Worm (Caenorhabditis elegans) whole organism, young adult: ENCODE results near the gene phb-2.
A peak's percentile ranks its signal among the peaks of the same experiment; 100 is the strongest.

ENCODE experiments used
- B0261.1 ChIP-seq: sonication (generic microtip); optimal IDR thresholded peaks from 2 replicates; lab custom pipeline; 2016; ENCODE audit warnings: mild to moderate bottlenecking, missing genetic modification characterization, moderate library complexity, missing compliant biosample characterization
- C06A6.2 ChIP-seq: fragments of 200-800 bp; sonication (Bioruptor generic); conservative IDR thresholded peaks from 2 replicates; pipeline ENCODE4 v1.3.6; 2022; ENCODE audit warnings: missing genetic modification characterization, missing compliant biosample characterization
- C17E4.6 ChIP-seq: fragments of 200-800 bp; sonication (Bioruptor generic); IDR thresholded peaks from 2 replicates; pipeline ENCODE4 v1.3.6; 2022; ENCODE audit warnings: missing genetic modification reagents, missing genetic modification characterization, missing compliant biosample characterization
- F23B12.7 ChIP-seq: sonication (generic microtip); optimal IDR thresholded peaks from 2 replicates; lab custom pipeline; 2017; ENCODE audit warnings: missing genetic modification characterization, mild to moderate bottlenecking, missing compliant biosample characterization, antibody characterized with exemption, moderate library complexity; ENCODE audit not compliant: insufficient read depth
- F33H1.4 ChIP-seq: fragments of 200-800 bp; sonication (Bioruptor generic); IDR thresholded peaks from 2 replicates; pipeline ENCODE4 v1.3.6; 2022; ENCODE audit warnings: missing genetic modification reagents, missing genetic modification characterization, missing compliant biosample characterization
- F55B11.4 ChIP-seq: sonication (generic microtip); optimal IDR thresholded peaks from 2 replicates; lab custom pipeline; 2016; ENCODE audit warnings: missing compliant biosample characterization, missing genetic modification characterization, borderline replicate concordance; ENCODE audit not compliant: insufficient read depth
- K12H6.12 ChIP-seq: fragments of 200-800 bp; sonication (Bioruptor generic); optimal IDR thresholded peaks from 2 replicates; lab custom pipeline; 2018; ENCODE audit warnings: mild to moderate bottlenecking, missing genetic modification characterization, missing compliant biosample characterization
- Y56A3A.18 ChIP-seq: fragments of 200-800 bp; sonication (Bioruptor generic); IDR thresholded peaks from 2 replicates; pipeline ENCODE4 v1.3.6; 2022; ENCODE audit warnings: missing genetic modification reagents, missing genetic modification characterization, missing compliant biosample characterization
- Y95B8A.8 ChIP-seq: fragments of 200-800 bp; sonication (Bioruptor generic); IDR thresholded peaks from 2 replicates; pipeline ENCODE4 v1.3.6; 2022; ENCODE audit warnings: missing genetic modification reagents, missing genetic modification characterization, missing compliant biosample characterization
- ZK185.1 ChIP-seq: sonication (generic microtip); optimal IDR thresholded peaks from 2 replicates; lab custom pipeline; 2016; ENCODE audit warnings: mild to moderate bottlenecking, missing genetic modification characterization, missing compliant biosample characterization; ENCODE audit not compliant: poor library complexity, severe bottlenecking
- aptf-2 ChIP-seq: fragments of 200-800 bp; sonication (Bioruptor generic); conservative IDR thresholded peaks from 2 replicates; pipeline ENCODE4 v1.3.6; 2022; ENCODE audit warnings: missing genetic modification reagents, missing genetic modification characterization, missing compliant biosample characterization
- atf-7 ChIP-seq: sonication (generic microtip); optimal IDR thresholded peaks from 2 replicates; lab custom pipeline; 2017; ENCODE audit warnings: mild to moderate bottlenecking, missing genetic modification characterization, missing compliant biosample characterization
- attf-6 ChIP-seq: fragments of 200-800 bp; sonication (Bioruptor generic); IDR thresholded peaks from 2 replicates; pipeline ENCODE4 v1.3.6; 2022; ENCODE audit warnings: missing genetic modification reagents, missing genetic modification characterization, missing compliant biosample characterization
- bed-1 ChIP-seq: fragments of 200-800 bp; sonication (Bioruptor generic); IDR thresholded peaks from 2 replicates; pipeline ENCODE4 v1.3.6; 2022; ENCODE audit warnings: missing genetic modification reagents, missing genetic modification characterization, missing compliant biosample characterization
- cebp-1 ChIP-seq, 2 experiments: fragments of 200-800 bp in 1 of 2; sonication (Bioruptor generic) in 1 of 2; sonication (generic microtip) in 1 of 2; IDR thresholded peaks in 1 of 2; optimal IDR thresholded peaks in 1 of 2; 2 replicates each; pipeline versions ENCODE4 v1.3.6 to Lab custom; 2017 to 2022; ENCODE audit warnings: missing compliant biosample characterization in 2 of 2, missing genetic modification characterization in 2 of 2, mild to moderate bottlenecking in 1 of 2, missing genetic modification reagents in 1 of 2, moderate library complexity in 1 of 2
- ceh-100 ChIP-seq: fragments of 200-800 bp; sonication (Bioruptor generic); IDR thresholded peaks from 2 replicates; pipeline ENCODE4 v1.3.6; 2022; ENCODE audit warnings: missing genetic modification reagents, missing genetic modification characterization, missing compliant biosample characterization
- ceh-27 ChIP-seq: fragments of 200-800 bp; sonication (Bioruptor generic); optimal IDR thresholded peaks from 2 replicates; lab custom pipeline; 2018; ENCODE audit warnings: mild to moderate bottlenecking, missing genetic modification characterization, moderate library complexity, missing compliant biosample characterization
- ceh-40 ChIP-seq: fragments of 200-800 bp; sonication (Bioruptor generic); IDR thresholded peaks from 2 replicates; pipeline ENCODE4 v1.3.6; 2022; ENCODE audit warnings: missing genetic modification characterization, missing compliant biosample characterization
- ceh-79 ChIP-seq: sonication (generic microtip); optimal IDR thresholded peaks from 2 replicates; lab custom pipeline; 2017; ENCODE audit warnings: mild to moderate bottlenecking, missing genetic modification characterization, missing compliant biosample characterization
- chd-7 ChIP-seq: sonication (generic microtip); optimal IDR thresholded peaks from 2 replicates; lab custom pipeline; 2016; ENCODE audit warnings: mild to moderate bottlenecking, missing genetic modification characterization, moderate library complexity, missing compliant biosample characterization
- dpff-1 ChIP-seq: sonication (generic microtip); optimal IDR thresholded peaks from 2 replicates; lab custom pipeline; 2017; ENCODE audit warnings: mild to moderate bottlenecking, missing genetic modification characterization, missing compliant biosample characterization
- egrh-3 ChIP-seq: fragments of 200-800 bp; sonication (Bioruptor generic); IDR thresholded peaks from 2 replicates; pipeline ENCODE4 v1.3.6; 2022; ENCODE audit warnings: missing genetic modification reagents, missing genetic modification characterization, missing compliant biosample characterization
- ekl-4 ChIP-seq: fragments of 200-800 bp; sonication (Bioruptor generic); IDR thresholded peaks from 2 replicates; pipeline ENCODE4 v1.3.6; 2022; ENCODE audit warnings: missing genetic modification reagents, missing genetic modification characterization, missing compliant biosample characterization
- him-1 ChIP-seq: sonication (generic microtip); optimal IDR thresholded peaks from 2 replicates; lab custom pipeline; 2016; ENCODE audit warnings: missing genotype, missing genetic modification reagents, missing genetic modification characterization, missing compliant biosample characterization
- hlh-12 ChIP-seq: sonication (generic microtip); optimal IDR thresholded peaks from 2 replicates; lab custom pipeline; 2016; ENCODE audit warnings: missing genetic modification characterization, missing compliant biosample characterization
- hmg-20 ChIP-seq: fragments of 200-800 bp; sonication (Bioruptor generic); IDR thresholded peaks from 2 replicates; pipeline ENCODE4 v1.3.6; 2022; ENCODE audit warnings: missing genetic modification reagents, missing genetic modification characterization, missing compliant biosample characterization
- hrde-1 ChIP-seq: sonication (generic microtip); optimal IDR thresholded peaks from 2 replicates; lab custom pipeline; 2016; ENCODE audit warnings: missing genetic modification characterization, mild to moderate bottlenecking, missing compliant biosample characterization, moderate library complexity, missing genotype, missing genetic modification reagents, borderline replicate concordance
- let-526 ChIP-seq: fragments of 200-800 bp; sonication (Bioruptor generic); IDR thresholded peaks from 2 replicates; pipeline ENCODE4 v1.3.6; 2022; ENCODE audit warnings: missing genetic modification reagents, missing genetic modification characterization, missing compliant biosample characterization
- let-607 ChIP-seq, 2 experiments: fragments of 200-800 bp in 1 of 2; sonication (Bioruptor generic) in 1 of 2; sonication (generic microtip) in 1 of 2; optimal IDR thresholded peaks; 2 replicates each; lab custom pipeline; 2016 to 2018; ENCODE audit warnings: mild to moderate bottlenecking in 2 of 2, missing compliant biosample characterization in 2 of 2, missing genetic modification characterization in 2 of 2, moderate library complexity in 2 of 2, missing genotype in 1 of 2
- lin-35 ChIP-seq, 3 experiments: fragments of 150-350 bp in 2 of 3; sonication (generic microtip) in 1 of 3; optimal IDR thresholded peaks; 2 replicates each; lab custom pipeline; 2014 to 2018; ENCODE audit warnings: missing biosample characterization in 3 of 3, missing genetic modification characterization in 3 of 3, missing genetic modification reagents in 3 of 3
- lin-40 ChIP-seq: sonication (generic microtip); optimal IDR thresholded peaks from 2 replicates; lab custom pipeline; 2016; ENCODE audit warnings: missing genetic modification characterization, mild to moderate bottlenecking, missing compliant biosample characterization, missing genotype, missing genetic modification reagents
- lir-1 ChIP-seq: fragments of 200-800 bp; sonication (Bioruptor generic); conservative IDR thresholded peaks from 2 replicates; pipeline ENCODE4 v1.3.6; 2022; ENCODE audit warnings: missing genetic modification reagents, missing genetic modification characterization, missing compliant biosample characterization
- madf-3 ChIP-seq: fragments of 200-800 bp; sonication (Bioruptor generic); IDR thresholded peaks from 2 replicates; pipeline ENCODE4 v1.3.6; 2022; ENCODE audit warnings: missing genetic modification reagents, missing genetic modification characterization, missing compliant biosample characterization
- mcd-1 ChIP-seq: fragments of 200-800 bp; sonication (Bioruptor generic); IDR thresholded peaks from 2 replicates; pipeline ENCODE4 v1.3.6; 2022; ENCODE audit warnings: missing genetic modification reagents, missing genetic modification characterization, missing compliant biosample characterization
- nhr-80 ChIP-seq: sonication (generic microtip); optimal IDR thresholded peaks from 2 replicates; lab custom pipeline; 2016; ENCODE audit warnings: missing genetic modification characterization, missing compliant biosample characterization
- nhr-90 ChIP-seq: sonication (generic microtip); optimal IDR thresholded peaks from 2 replicates; lab custom pipeline; 2016; ENCODE audit warnings: missing genotype, mild to moderate bottlenecking, missing genetic modification characterization, missing compliant biosample characterization
- pbrm-1 ChIP-seq: fragments of 200-800 bp; sonication (Bioruptor generic); IDR thresholded peaks from 2 replicates; pipeline ENCODE4 v1.3.6; 2022; ENCODE audit warnings: missing genetic modification reagents, missing genetic modification characterization, missing compliant biosample characterization
- rpc-1 ChIP-seq, 2 experiments: fragments of 150-350 bp in 1 of 2; sonication (generic microtip) in 1 of 2; optimal IDR thresholded peaks; 2 replicates each; lab custom pipeline; 2014 to 2018; ENCODE audit warnings: missing biosample characterization in 1 of 2, missing genetic modification characterization in 1 of 2, missing genetic modification reagents in 1 of 2, missing genotype in 1 of 2
- snpc-1.3 ChIP-seq: sonication (generic microtip); optimal IDR thresholded peaks from 2 replicates; lab custom pipeline; 2017; ENCODE audit warnings: missing genetic modification characterization, mild to moderate bottlenecking, missing compliant biosample characterization, antibody characterized with exemption, moderate library complexity, missing genotype, missing genetic modification reagents; ENCODE audit not compliant: insufficient read depth
- snpc-3.4 ChIP-seq: sonication (generic microtip); optimal IDR thresholded peaks from 2 replicates; lab custom pipeline; 2017; ENCODE audit warnings: missing genetic modification characterization, mild to moderate bottlenecking, missing compliant biosample characterization, antibody characterized with exemption, moderate library complexity, missing genotype, missing genetic modification reagents
- somi-1 ChIP-seq: fragments of 200-800 bp; sonication (Bioruptor generic); optimal IDR thresholded peaks from 2 replicates; lab custom pipeline; 2018; ENCODE audit warnings: mild to moderate bottlenecking, missing genetic modification characterization, missing compliant biosample characterization
- sptf-2 ChIP-seq: fragments of 200-800 bp; sonication (Bioruptor generic); optimal IDR thresholded peaks from 2 replicates; lab custom pipeline; 2018; ENCODE audit warnings: mild to moderate bottlenecking, missing genetic modification characterization, missing compliant biosample characterization
- tbp1 ChIP-seq: fragments of 200-800 bp; sonication (Bioruptor generic); optimal IDR thresholded peaks from 2 replicates; lab custom pipeline; 2018; ENCODE audit warnings: mild to moderate bottlenecking, missing genetic modification characterization, missing compliant biosample characterization
- unc-130 ChIP-seq: sonication (generic microtip); optimal IDR thresholded peaks from 2 replicates; lab custom pipeline; 2016; ENCODE audit warnings: missing genetic modification reagents, missing genetic modification characterization, missing compliant biosample characterization
- ztf-25 ChIP-seq: fragments of 200-800 bp; sonication (Bioruptor generic); IDR thresholded peaks from 2 replicates; pipeline ENCODE4 v1.3.6; 2022; ENCODE audit warnings: missing genetic modification reagents, missing genetic modification characterization, missing compliant biosample characterization
- ztf-26 ChIP-seq: sonication (generic microtip); optimal IDR thresholded peaks from 2 replicates; lab custom pipeline; 2017; ENCODE audit warnings: missing genetic modification characterization, missing compliant biosample characterization

phb-2 gene

DNA sequence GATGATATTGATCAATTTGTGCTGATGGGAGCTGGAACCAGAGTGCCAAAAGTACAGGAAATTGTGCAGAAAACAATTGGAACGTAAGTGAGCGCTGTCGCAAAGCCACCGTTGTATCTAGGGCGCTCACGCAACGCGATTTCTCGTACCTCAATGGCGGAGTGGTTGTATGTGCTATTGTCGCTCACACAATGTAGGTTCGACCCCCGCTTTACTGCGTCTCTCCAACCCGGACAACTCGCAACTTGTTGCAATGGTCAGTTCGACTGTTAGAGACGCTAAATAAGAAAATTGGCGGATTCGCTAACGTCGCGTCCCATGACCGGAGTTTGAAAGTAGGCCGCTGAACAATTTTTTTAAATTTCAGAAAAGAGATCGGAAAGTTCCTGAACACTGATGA, 2.7 kb upstream of the phb-2 start (continued):
- TF ChIP-seq ceh-27, result peak; percentile 35
- peak; percentile 58 for TF ChIP-seq ztf-26 (tag; lab: Kevin White, UChicago)
- TF ChIP-seq C06A6.2, result 0 out of 2 replicates have a peak, but pooled peaks have one; percentile 20
- peak; percentile 16; the same call in 1 of the 2 replicates for TF ChIP-seq pbrm-1
- peak; percentile 43 for TF ChIP-seq hrde-1 (tag; lab: Kevin White, UChicago)
- TF ChIP-seq sptf-2 (GFP tag; lab: Kevin White, UChicago), result peak; percentile 27
- no peak for TF ChIP-seq ceh-79
- peak; percentile 17; the same call in 1 of the 2 replicates for TF ChIP-seq egrh-3
- no peak for TF ChIP-seq ztf-25 (GFP tag; lab: Robert Waterston, UW)
- no peak for TF ChIP-seq lir-1 (GFP tag; lab: Robert Waterston, UW)
- TF ChIP-seq ekl-4 (GFP tag; lab: Robert Waterston, UW), result peak; percentile 87
- no peak for TF ChIP-seq hmg-20 (GFP tag; lab: Robert Waterston, UW)
- TF ChIP-seq bed-1 (GFP tag; lab: Robert Waterston, UW), result no peak
- peak; percentile 92 for TF ChIP-seq tbp1 (GFP tag; lab: Kevin White, UChicago)
- peak; percentile 40 for TF ChIP-seq atf-7 (tag; lab: Kevin White, UChicago)
- peak in 1 of 2 experiments; percentile 14 for TF ChIP-seq let-607 (tag; optimal IDR thresholded peaks at IDR 0.05; lab: Kevin White, UChicago)
- peak; percentile 46 for TF ChIP-seq F33H1.4 (GFP tag; lab: Robert Waterston, UW)
- TF ChIP-seq nhr-90 (tag; lab: Kevin White, UChicago), result peak; percentile 72
- TF ChIP-seq lin-40, result no peak
- no peak for TF ChIP-seq madf-3
- no peak for TF ChIP-seq aptf-2 (GFP tag; lab: Robert Waterston, UW)
- peak; percentile 70 for TF ChIP-seq rpc-1 (optimal IDR thresholded peaks at IDR 0.05; lab: Kevin White, UChicago)
- TF ChIP-seq rpc-1 (tag; optimal IDR thresholded peaks at IDR 0.05; lab: Kevin White, UChicago), result peak; percentile 77
- peak; percentile 35 for TF ChIP-seq nhr-80 (tag; lab: Kevin White, UChicago)
- peak; percentile 1 for TF ChIP-seq unc-130
- no peak for TF ChIP-seq somi-1 (GFP tag; lab: Kevin White, UChicago)
- no peak for TF ChIP-seq attf-6 (GFP tag; lab: Robert Waterston, UW)
- TF ChIP-seq F55B11.4 (tag; lab: Kevin White, UChicago), result no peak
- TF ChIP-seq Y95B8A.8 (GFP tag; lab: Robert Waterston, UW), result no peak
- TF ChIP-seq F23B12.7 (tag; lab: Kevin White, UChicago), result peak; percentile 95
- TF ChIP-seq snpc-3.4 (tag; lab: Kevin White, UChicago), result peak; percentile 56
- TF ChIP-seq dpff-1, result no peak
- no peak for TF ChIP-seq hlh-12 (tag; lab: Kevin White, UChicago)
- TF ChIP-seq ceh-40 (GFP tag; lab: Robert Waterston, UW), result no peak
- TF ChIP-seq snpc-1.3, result no peak
- TF ChIP-seq him-1 (tag; lab: Kevin White, UChicago), result no peak
- TF ChIP-seq lin-35 (GFP tag; optimal IDR thresholded peaks at IDR 0.05; lab: Kevin White, UChicago), result peak in 1 of 3 experiments; percentile 30
- TF ChIP-seq mcd-1, result peak; percentile 54; the same call in 1 of the 2 replicates
- peak; percentile 50 for TF ChIP-seq chd-7 (tag; lab: Kevin White, UChicago)
- TF ChIP-seq let-526 (GFP tag; lab: Robert Waterston, UW), result no peak
- peak; percentile 46; the same call in 1 of the 2 replicates for TF ChIP-seq ceh-100
- peak; percentile 80 for TF ChIP-seq B0261.1 (tag; lab: Kevin White, UChicago)
- TF ChIP-seq C17E4.6 (GFP tag; lab: Robert Waterston, UW), result no peak
- 0 out of 2 replicates have a peak, but pooled peaks have one; percentile 11 for TF ChIP-seq cebp-1 (GFP tag; IDR thresholded peaks at IDR 0.05; lab: Robert Waterston, UW)
- TF ChIP-seq cebp-1 (tag; optimal IDR thresholded peaks at IDR 0.05; lab: Kevin White, UChicago), result peak; percentile 62
- peak; percentile 76 for TF ChIP-seq ZK185.1 (tag; lab: Kevin White, UChicago)
- TF ChIP-seq K12H6.12, result no peak
- no peak for TF ChIP-seq Y56A3A.18 (GFP tag; lab: Robert Waterston, UW)
